Fruit fly (Drosophila melanogaster) whole organism, prepupa: ENCODE measurements around the gene Mocs2A.

Source experiments
- fd59A ChIP-seq: fragments of 200-800 bp; sonication (Bioruptor generic); optimal IDR thresholded peaks from 2 replicates; lab custom pipeline; 2017; ENCODE audit warnings: missing biosample characterization, mild to moderate bottlenecking, missing genetic modification characterization, missing genetic modification reagents
- spab ChIP-seq: fragments of 200-800 bp; sonication (Bioruptor generic); optimal IDR thresholded peaks from 2 replicates; lab custom pipeline; 2017; ENCODE audit warnings: missing biosample characterization, mild to moderate bottlenecking, missing genetic modification characterization, missing genetic modification reagents

- TF ChIP-seq fd59A (GFP tag; lab: Kevin White, UChicago) = no peak
- no peak for TF ChIP-seq spab (GFP tag; lab: Kevin White, UChicago)
These were observed 10.6 kb upstream of the Mocs2A start, which contains the start of gene danr for dm6 chr3R:25137565-25138367.
